Worm (Caenorhabditis elegans): Measurements from ENCODE around the gene ZK616.2.
"Not testable (repeated sequence)": the region's sequence is repeated elsewhere in the genome, so short reads cannot be mapped to it uniquely, and the experiment has no call there.

The ZK616.2 gene

ce11 chrIV:5397539-5397938, at the start of gene ZK616.2:
Gene ZK616.2 (plus strand): TSS chrIV:5397839.
- TF ChIP-seq hrde-1 (tag; optimal IDR thresholded peaks at IDR 0.05; ENCODE audit: borderline replicate concordance) = no peak

- peak; percentile 75 for TF ChIP-seq tbp1 (GFP tag; optimal IDR thresholded peaks at IDR 0.05)
- not testable (repeated sequence) for TF ChIP-seq snpc-4 (GFP tag; optimal IDR thresholded peaks at IDR 0.05); rpc-1 (optimal IDR thresholded peaks at IDR 0.05)
- TF ChIP-seq snpc-4 (tag; optimal IDR thresholded peaks at IDR 0.05) = peak in 1 of 4 experiments; percentile 35
- peak; percentile 72 for TF ChIP-seq nhr-80 (tag; optimal IDR thresholded peaks at IDR 0.05)
- TF ChIP-seq B0261.1 (tag; optimal IDR thresholded peaks at IDR 0.05) = peak; percentile 51
- peak; percentile 42 for TF ChIP-seq rpc-1 (tag; optimal IDR thresholded peaks at IDR 0.05)
These were observed 47.0 kb upstream of the ZK616.2 start, which contains the start of gene gba-4 for ce11 chrIV:5350480-5351193. Gene gba-4 (minus strand): TSS chrIV:5350897.

ce11 chrIV:5353364-5353763, 44.3 kb upstream of the ZK616.2 start, which contains the start of gene Y4C6B.7:
Gene Y4C6B.7 (minus strand): TSS chrIV:5353464.
- TF ChIP-seq nhr-27 (tag; optimal IDR thresholded peaks at IDR 0.05) = no peak
- no peak for TF ChIP-seq tbx-9 (tag; optimal IDR thresholded peaks at IDR 0.05; ENCODE audit: borderline replicate concordance)
- TF ChIP-seq F57C9.4 (tag; optimal IDR thresholded peaks at IDR 0.05) = no peak
- TF ChIP-seq K12H6.12 (tag; optimal IDR thresholded peaks at IDR 0.05) = no peak
- TF ChIP-seq snpc-4 (GFP tag; optimal IDR thresholded peaks at IDR 0.05) = no peak
- no peak for TF ChIP-seq snpc-4 (tag; optimal IDR thresholded peaks at IDR 0.05)
- TF ChIP-seq fkh-3 (tag; optimal IDR thresholded peaks at IDR 0.05) = no peak
- no peak for TF ChIP-seq F33H1.4 (GFP tag; IDR thresholded peaks at IDR 0.05)
- TF ChIP-seq ztf-28 (GFP tag; IDR thresholded peaks at IDR 0.05) = no peak
- no peak for TF ChIP-seq dpff-1 (tag; optimal IDR thresholded peaks at IDR 0.05)
- no peak for TF ChIP-seq sea-2 (GFP tag; IDR thresholded peaks at IDR 0.05)
- no peak for TF ChIP-seq unc-130 (GFP tag; optimal IDR thresholded peaks at IDR 0.05)
- TF ChIP-seq lir-1 (GFP tag; conservative IDR thresholded peaks at IDR 0.05) = no peak

ce11 chrIV:5354124-5354523, 43.5 kb upstream of the ZK616.2 start, which contains the start of gene Y4C6B.1:
Gene Y4C6B.1 (plus strand): TSS chrIV:5354488.
- TF ChIP-seq hrde-1 (tag; optimal IDR thresholded peaks at IDR 0.05; ENCODE audit: borderline replicate concordance) (no peak), tbp1 (GFP tag; optimal IDR thresholded peaks at IDR 0.05) (peak; percentile 24), efl-1 (GFP tag; optimal IDR thresholded peaks at IDR 0.05) (peak; percentile 61), snpc-4 (GFP tag; optimal IDR thresholded peaks at IDR 0.05) (no peak), snpc-4 (tag; optimal IDR thresholded peaks at IDR 0.05) (peak in 3 of 4 experiments; percentile 59 to 80 (median 72)), snpc-3.4 (tag; optimal IDR thresholded peaks at IDR 0.05) (peak; percentile 10), lsl-1 (GFP tag; optimal IDR thresholded peaks at IDR 0.05) (peak; percentile 56), dpl-1 (GFP tag; optimal IDR thresholded peaks at IDR 0.05) (peak; percentile 8), sptf-2 (GFP tag; optimal IDR thresholded peaks at IDR 0.05) (no peak), mcd-1 (GFP tag; IDR thresholded peaks at IDR 0.05) (peak; percentile 69)

- TF ChIP-seq lin-26 (GFP tag; IDR thresholded peaks at IDR 0.05) (no peak), madf-8 (GFP tag; conservative IDR thresholded peaks at IDR 0.05) (no peak), B0035.1 (tag; optimal IDR thresholded peaks at IDR 0.05) (no peak), B0336.3 (GFP tag; IDR thresholded peaks at IDR 0.05) (no peak), somi-1 (GFP tag; optimal IDR thresholded peaks at IDR 0.05) (no peak), attf-6 (GFP tag; IDR thresholded peaks at IDR 0.05) (no peak), ZK185.1 (tag; optimal IDR thresholded peaks at IDR 0.05; ENCODE audit: poor library complexity, severe bottlenecking) (no peak), mes-4 (tag; optimal IDR thresholded peaks at IDR 0.05) (no peak), C17E4.6 (GFP tag; IDR thresholded peaks at IDR 0.05) (no peak), nhr-120 (GFP tag; IDR thresholded peaks at IDR 0.05) (no peak), xnd-1 (tag; optimal IDR thresholded peaks at IDR 0.05) (no peak), F57C9.4 (tag; optimal IDR thresholded peaks at IDR 0.05) (no peak), sea-2 (GFP tag; IDR thresholded peaks at IDR 0.05) (no peak), lin-40 (tag; optimal IDR thresholded peaks at IDR 0.05) (no peak), B0019.2 (GFP tag; conservative IDR thresholded peaks at IDR 0.05) (no peak), sdz-38 (tag; optimal IDR thresholded peaks at IDR 0.05) (no peak), snpc-3.4 (tag; optimal IDR thresholded peaks at IDR 0.05) (no peak), mel-28 (tag; optimal IDR thresholded peaks at IDR 0.05; ENCODE audit: borderline replicate concordance) (no peak), C06A6.2 (GFP tag; conservative IDR thresholded peaks at IDR 0.05) (no peak)
These were observed 43.1 kb upstream of the ZK616.2 start for ce11 chrIV:5354564-5354963.

Data from whole organism, young adult.